Worm (Caenorhabditis elegans): ENCODE results near the gene F22E5.9.

DNA sequence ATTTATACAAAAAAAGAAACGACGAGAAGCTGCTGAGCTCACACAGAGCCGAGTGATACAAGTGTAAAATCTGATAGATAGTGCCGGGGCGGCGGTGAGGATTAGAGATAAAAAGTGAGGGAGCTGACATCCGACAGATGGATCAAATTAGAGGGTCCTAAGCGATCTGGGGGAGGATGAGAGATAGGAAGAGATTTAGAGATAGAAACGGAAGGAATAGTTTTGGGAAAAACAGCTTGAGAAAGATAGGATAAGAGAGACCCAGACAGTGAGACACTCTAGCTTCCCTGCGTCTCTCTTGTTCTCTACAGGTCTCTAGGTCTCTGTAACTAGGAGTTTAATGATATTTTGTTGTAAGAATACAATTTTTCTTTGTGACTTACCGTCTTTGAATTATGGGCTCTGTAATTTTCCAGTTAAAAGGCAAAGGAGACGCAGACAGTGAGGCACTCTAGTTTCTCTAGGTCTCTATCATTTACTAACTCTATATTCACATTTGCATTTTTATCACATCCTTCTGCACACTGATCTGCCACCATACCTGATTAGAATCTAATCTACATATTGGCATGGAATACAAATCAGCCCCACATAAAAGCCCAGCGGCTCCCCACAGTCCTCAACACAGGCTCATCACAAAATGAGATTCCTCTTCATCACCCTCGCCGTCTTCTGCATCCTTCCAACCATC, 48.9 kb downstream of the F22E5.9 start, which contains the start of the genes sup-9 and nspf-1:
- TF ChIP-seq him-1 (tag; optimal IDR thresholded peaks at IDR 0.05): no peak
- no peak for TF ChIP-seq W03F9.2 (tag; optimal IDR thresholded peaks at IDR 0.05)
- no peak for TF ChIP-seq dao-5 (tag; optimal IDR thresholded peaks at IDR 0.05)
